Fruit fly (Drosophila melanogaster) whole organism, pupa: ENCODE measurements around the gene Dtg.

Experiments
- CG4496 ChIP-seq: fragments of 200-800 bp; sonication (Bioruptor generic); IDR thresholded peaks from 3 replicates; pipeline ENCODE4 v1.3.6; 2022; ENCODE audit warnings: missing biosample characterization, missing genetic modification characterization
- CG9948 ChIP-seq: fragments of 200-800 bp; sonication (Bioruptor generic); optimal IDR thresholded peaks from 2 replicates; lab custom pipeline; 2018; ENCODE audit warnings: missing biosample characterization, mild to moderate bottlenecking, missing genetic modification characterization, moderate library complexity
- D1 ChIP-seq: fragments of 200-800 bp; sonication (Bioruptor generic); optimal IDR thresholded peaks from 2 replicates; lab custom pipeline; 2018; ENCODE audit warnings: missing biosample characterization, mild to moderate bottlenecking, missing genetic modification characterization, moderate library complexity
- Ets98B ChIP-seq: fragments of 200-800 bp; sonication (Bioruptor generic); IDR thresholded peaks from 2 replicates; pipeline ENCODE4 v1.3.6; 2022; ENCODE audit warnings: missing biosample characterization, missing genetic modification characterization
- Pif1B ChIP-seq: fragments of 200-800 bp; sonication (Bioruptor generic); optimal IDR thresholded peaks from 3 replicates; lab custom pipeline; 2016; ENCODE audit warnings: missing biosample characterization, missing genetic modification characterization
- rn ChIP-seq: fragments of 200-800 bp; sonication (Bioruptor generic); IDR thresholded peaks from 2 replicates; pipeline ENCODE4 v1.3.6; 2022; ENCODE audit warnings: missing biosample characterization, missing genetic modification characterization

dm6 chr3R:12678850-12679249 lies 31.0 kb downstream of the Dtg start, which contains the start of gene mbo:
- TF ChIP-seq D1 (tag; lab: Kevin White, UChicago), result no peak
- no peak for TF ChIP-seq Pif1B (GFP tag; lab: Kevin White, UChicago)
- no peak for TF ChIP-seq Ets98B (GFP tag; lab: Robert Waterston, UW)
- TF ChIP-seq rn (GFP tag; lab: Robert Waterston, UW), result no peak
- no peak for TF ChIP-seq CG4496 (GFP tag; lab: Robert Waterston, UW)
- no peak for TF ChIP-seq CG9948 (tag; lab: Kevin White, UChicago)
